Worm (Caenorhabditis elegans) whole organism, young adult: ENCODE results near the gene F01G10.9.

ENCODE experiments used
- ets-4 ChIP-seq: fragments of 200-800 bp; sonication (Bioruptor generic); optimal IDR thresholded peaks from 2 replicates; lab custom pipeline; 2018; ENCODE audit warnings: mild to moderate bottlenecking, missing genetic modification characterization, missing compliant biosample characterization
- ztf-18 ChIP-seq: sonication (generic microtip); optimal IDR thresholded peaks from 2 replicates; lab custom pipeline; 2016; ENCODE audit warnings: missing genotype, mild to moderate bottlenecking, missing genetic modification characterization, missing compliant biosample characterization
- ztf-28 ChIP-seq: fragments of 200-800 bp; sonication (Bioruptor generic); IDR thresholded peaks from 2 replicates; pipeline ENCODE4 v1.3.6; 2022; ENCODE audit warnings: missing genetic modification reagents, missing genetic modification characterization, missing compliant biosample characterization

ce11 chrIV:10275050-10275449 is 15.6 kb upstream of the F01G10.9 start:
- no peak for TF ChIP-seq ets-4
- TF ChIP-seq ztf-18 (tag; lab: Kevin White, UChicago), result no peak
- TF ChIP-seq ztf-28 (GFP tag; lab: Robert Waterston, UW), result no peak
